Worm (Caenorhabditis elegans) whole organism, L4 larva: ENCODE results near the gene ergo-1.

ENCODE experiments used
- aha-1 ChIP-seq: fragments of 150-350 bp; peaks from one replicate; lab custom pipeline; 2014; ENCODE audit warnings: missing biosample characterization, missing genetic modification characterization
- fkh-10 ChIP-seq: fragments of 150-350 bp; optimal IDR thresholded peaks from 2 replicates; lab custom pipeline; 2014; ENCODE audit warnings: missing biosample characterization, missing genetic modification reagents, missing genetic modification characterization
- mep-1 ChIP-seq: fragments of 150-350 bp; sonication (generic microtip); optimal IDR thresholded peaks from 3 replicates; lab custom pipeline; 2014; ENCODE audit warnings: missing biosample characterization, missing genetic modification characterization

ce11 chrV:983120-983519 lies 25.5 kb upstream of the ergo-1 start:
- no peak for TF ChIP-seq aha-1 (tag; lab: Kevin White, UChicago)
- no peak for TF ChIP-seq fkh-10 (GFP tag; lab: Kevin White, UChicago)
- no peak for TF ChIP-seq mep-1
